Fruit fly (Drosophila melanogaster): Measurements from ENCODE around the gene Mhc.
A peak's percentile ranks its signal among the peaks of the same experiment; 100 is the strongest.

Mhc gene

DNA sequence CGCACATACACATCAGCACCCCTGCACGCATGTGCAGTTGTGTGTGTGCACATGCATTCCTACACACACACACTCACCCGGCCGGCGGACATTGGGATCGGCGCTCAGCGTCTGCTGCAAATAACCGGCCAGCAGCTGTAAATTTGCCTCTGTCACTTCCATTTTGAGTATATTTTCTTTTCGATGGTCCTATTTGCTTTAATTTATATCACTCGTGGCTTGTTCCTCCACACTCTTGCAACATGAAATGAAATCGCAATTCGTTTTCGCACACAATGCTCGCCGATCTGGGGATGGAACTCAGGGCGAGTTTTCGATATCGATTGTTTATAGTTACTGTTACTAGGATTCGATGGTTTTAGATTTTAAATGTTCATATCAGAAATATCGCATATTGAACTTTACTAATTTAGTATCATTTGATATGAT lies 58.6 kb downstream of the Mhc start, which contains the start of gene Cse1 (continued):
- TF ChIP-seq Abd-B (GFP tag; optimal IDR thresholded peaks at IDR 0.05) (no peak), CG16813 (GFP tag; IDR thresholded peaks at IDR 0.05; ENCODE audit: partially characterized antibody) (peak; percentile 72), CG31224 (GFP tag; IDR thresholded peaks at IDR 0.05) (0 out of 2 replicates have a peak, but pooled peaks have one; percentile 22), tx (GFP tag; optimal IDR thresholded peaks at IDR 0.05) (no peak), sna (GFP tag; IDR thresholded peaks at IDR 0.05; ENCODE audit: partially characterized antibody) (peak; percentile 70), h (optimal IDR thresholded peaks at IDR 0.05) (no peak), Fer2 (tag; optimal IDR thresholded peaks at IDR 0.05) (no peak), CG12071 (GFP tag; optimal IDR thresholded peaks at IDR 0.05) (no peak), CG2199 (GFP tag; IDR thresholded peaks at IDR 0.05) (0 out of 3 replicates have a peak, but pooled peaks have one; percentile 50), stwl (tag; optimal IDR thresholded peaks at IDR 0.05) (peak; percentile 6), Awh (GFP tag; IDR thresholded peaks at IDR 0.05) (no peak), Opbp (GFP tag; IDR thresholded peaks at IDR 0.05; ENCODE audit: partially characterized antibody) (peak; percentile 57; the same call in 1 of the 3 replicates), Sry-δ (GFP tag; optimal IDR thresholded peaks at IDR 0.05) (peak; percentile 81), CkIIα-i1 (GFP tag; IDR thresholded peaks at IDR 0.05) (no peak), rib (GFP tag; IDR thresholded peaks at IDR 0.05) (peak; percentile 75; the same call in 1 of the 2 replicates), Med (GFP tag) (peak; percentile 59), Ravus (GFP tag; IDR thresholded peaks at IDR 0.05) (no peak), CG3995 (GFP tag; optimal IDR thresholded peaks at IDR 0.05) (peak; percentile 56), sens (GFP tag) (peak; percentile 38), caup (GFP tag; optimal IDR thresholded peaks at IDR 0.05; ENCODE audit: severe bottlenecking) (no peak)

DNA sequence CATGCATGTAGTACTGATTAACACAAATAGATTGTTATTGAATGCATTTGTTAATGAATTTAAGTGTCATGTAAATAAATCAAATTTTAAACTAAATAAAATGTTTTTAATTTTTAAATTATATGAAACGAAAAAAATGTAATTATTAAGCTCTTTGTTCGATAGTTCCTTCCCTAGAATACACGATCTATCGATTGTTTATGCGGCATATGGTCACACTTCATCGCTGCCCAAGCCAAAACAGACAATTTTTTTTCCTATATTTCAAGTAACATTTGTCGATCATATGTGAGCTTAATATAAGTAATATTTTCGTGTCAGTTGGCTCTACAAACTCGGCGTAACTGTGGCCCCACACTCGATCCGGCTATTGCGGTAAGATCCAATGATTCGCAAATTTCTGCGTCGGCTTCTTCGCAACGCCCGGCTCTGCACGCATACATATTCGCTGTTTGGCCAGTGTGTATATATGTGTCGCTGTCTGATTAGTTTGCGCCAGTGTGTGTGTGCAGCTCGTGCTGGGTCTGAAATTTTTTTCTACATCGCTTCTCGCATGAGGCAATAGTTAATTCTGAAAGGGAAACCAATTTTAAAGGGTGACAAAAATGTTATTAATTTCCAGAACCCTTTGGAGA lies 60.6 kb downstream of the Mhc start, which contains the start of gene AspRS-m:
TSS of gene AspRS-m (plus strand) at position 207 of the 635 bp plus-strand sequence.
- TF ChIP-seq Xbp1 (GFP tag; optimal IDR thresholded peaks at IDR 0.05): no peak
- peak; percentile 77 for TF ChIP-seq MBD-R2 (GFP tag; IDR thresholded peaks at IDR 0.05)
- TF ChIP-seq Bdp1 (GFP tag; optimal IDR thresholded peaks at IDR 0.05): no peak
- no peak for TF ChIP-seq gce (GFP tag; IDR thresholded peaks at IDR 0.05)
- TF ChIP-seq Tbp (GFP tag; optimal IDR thresholded peaks at IDR 0.05): no peak
- peak; percentile 35 for TF ChIP-seq trem (tag; optimal IDR thresholded peaks at IDR 0.05)
- TF ChIP-seq corto (GFP tag; optimal IDR thresholded peaks at IDR 0.05): no peak
- peak; percentile 87 for TF ChIP-seq CG6791 (GFP tag; IDR thresholded peaks at IDR 0.05; ENCODE audit: partially characterized antibody)
- TF ChIP-seq CG12744 (GFP tag; optimal IDR thresholded peaks at IDR 0.05): no peak
- TF ChIP-seq hth (optimal IDR thresholded peaks at IDR 0.05): no peak
- TF ChIP-seq Aef1 (GFP tag; IDR thresholded peaks at IDR 0.05): no peak
- peak; percentile 68 for TF ChIP-seq Deaf1 (tag; optimal IDR thresholded peaks at IDR 0.05)
- peak in 1 of 2 experiments; percentile 40 for TF ChIP-seq insv (GFP tag; optimal IDR thresholded peaks at IDR 0.05)
- TF ChIP-seq al (GFP tag; IDR thresholded peaks at IDR 0.05): no peak
- no peak for TF ChIP-seq sug (tag; optimal IDR thresholded peaks at IDR 0.05)
- TF ChIP-seq CG12155 (GFP tag; optimal IDR thresholded peaks at IDR 0.05): no peak
- peak; percentile 27; the same call in 1 of the 2 replicates for TF ChIP-seq ranshi (GFP tag; IDR thresholded peaks at IDR 0.05)
- peak; percentile 52 for TF ChIP-seq CoRest (tag; optimal IDR thresholded peaks at IDR 0.05)
- no peak for TF ChIP-seq maf-S (GFP tag; optimal IDR thresholded peaks at IDR 0.05)
- peak; percentile 13 for TF ChIP-seq CG9727 (GFP tag; optimal IDR thresholded peaks at IDR 0.05)
- no peak for TF ChIP-seq Hr51 (GFP tag; optimal IDR thresholded peaks at IDR 0.05)
- TF ChIP-seq CG3847 (GFP tag; IDR thresholded peaks at IDR 0.05): peak; percentile 55
- no peak for TF ChIP-seq tio (GFP tag; optimal IDR thresholded peaks at IDR 0.05)
- peak; percentile 88 for TF ChIP-seq BEAF-32 (GFP tag; optimal IDR thresholded peaks at IDR 0.05)
- TF ChIP-seq NfI (GFP tag; optimal IDR thresholded peaks at IDR 0.05): no peak
- no peak for TF ChIP-seq mam (GFP tag; optimal IDR thresholded peaks at IDR 0.05)
- TF ChIP-seq ab (GFP tag; optimal IDR thresholded peaks at IDR 0.05): no peak
- TF ChIP-seq Meics (GFP tag; optimal IDR thresholded peaks at IDR 0.05): peak; percentile 16
- TF ChIP-seq Sox102F (GFP tag; optimal IDR thresholded peaks at IDR 0.05): no peak
- peak; percentile 92 for TF ChIP-seq amos (GFP tag; IDR thresholded peaks at IDR 0.05; ENCODE audit: partially characterized antibody)
- TF ChIP-seq chn (GFP tag; optimal IDR thresholded peaks at IDR 0.05): no peak

Data from whole organism, embryonic.